Worm (Caenorhabditis elegans) whole organism, midembryonic: ENCODE results near the gene H25K10.4.

Experiments used
- flt-1 ChIP-seq: fragments of 200-800 bp; sonication (Bioruptor generic); IDR thresholded peaks from 2 replicates; pipeline ENCODE4 v1.3.6; 2022; ENCODE audit warnings: missing genetic modification characterization, missing compliant biosample characterization
- ref-1 ChIP-seq: fragments of 200-800 bp; sonication (Bioruptor generic); conservative IDR thresholded peaks from 2 replicates; pipeline ENCODE4 v1.3.6; 2022; ENCODE audit warnings: missing genetic modification reagents, missing genetic modification characterization, missing compliant biosample characterization
- tab-1 ChIP-seq: fragments of 200-800 bp; sonication (Bioruptor generic); IDR thresholded peaks from 2 replicates; pipeline ENCODE4 v1.3.6; 2022; ENCODE audit warnings: missing genetic modification characterization, missing compliant biosample characterization

- TF ChIP-seq flt-1 (GFP tag; lab: Robert Waterston, UW) (no peak), tab-1 (GFP tag; lab: Robert Waterston, UW) (no peak), ref-1 (GFP tag; lab: Robert Waterston, UW) (no peak)
Measured at ce11 chrIV:16191597-16191996, 34.2 kb upstream of the H25K10.4 start.
